Worm (Caenorhabditis elegans): ENCODE measurements around the gene Y39G8B.13.
A peak's percentile ranks its signal among the peaks of the same experiment; 100 is the strongest.

The Y39G8B.13 gene

DNA sequence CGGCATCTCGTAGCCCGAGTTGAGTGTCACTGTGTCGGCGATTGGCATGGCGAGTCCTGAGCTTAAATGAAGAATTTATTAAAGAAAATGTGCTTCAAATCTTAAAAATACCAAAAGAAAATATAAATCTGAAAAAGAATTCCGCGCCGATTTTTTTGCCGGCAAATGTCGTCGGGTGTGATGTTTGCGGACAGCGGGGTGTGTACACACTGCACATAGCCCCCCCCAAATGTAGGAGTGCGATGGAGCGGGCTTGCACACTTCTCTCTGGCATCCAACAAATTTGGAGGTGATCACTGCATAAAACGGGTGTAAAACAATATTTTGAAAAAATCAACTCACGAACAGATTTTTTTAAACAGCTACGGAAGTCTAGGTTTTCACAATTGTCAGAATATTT, 6.7 kb downstream of the Y39G8B.13 start, which contains the start of gene Y39G8B.2 (continued):
- TF ChIP-seq tlp-1 (tag; optimal IDR thresholded peaks at IDR 0.05): no peak
- TF ChIP-seq mab-9 (GFP tag; IDR thresholded peaks at IDR 0.05): peak; percentile 61; the same call in 1 of the 2 replicates
- peak; percentile 99 for TF ChIP-seq F16B12.6 (tag; optimal IDR thresholded peaks at IDR 0.05)
- peak; percentile 70 for TF ChIP-seq grh-1 (GFP tag; IDR thresholded peaks at IDR 0.05)
- TF ChIP-seq pqm-1 (tag; optimal IDR thresholded peaks at IDR 0.05): no peak
- TF ChIP-seq nhr-85 (tag): peak; percentile 83
- no peak for TF ChIP-seq C34B4.2 (tag; optimal IDR thresholded peaks at IDR 0.05)
- no peak for TF ChIP-seq nhr-76 (tag; optimal IDR thresholded peaks at IDR 0.05)
- TF ChIP-seq lin-35 (GFP tag; optimal IDR thresholded peaks at IDR 0.05): peak; percentile 90 to 92
- peak; percentile 59 for TF ChIP-seq aha-1 (tag; optimal IDR thresholded peaks at IDR 0.05)
- TF ChIP-seq Y116A8C.19 (tag; optimal IDR thresholded peaks at IDR 0.05; ENCODE audit: borderline replicate concordance): no peak
- TF ChIP-seq ceh-90 (tag; optimal IDR thresholded peaks at IDR 0.05): no peak
- TF ChIP-seq elt-3 (tag; optimal IDR thresholded peaks at IDR 0.05): peak in 2 of 6 experiments; percentile 49 to 54
- TF ChIP-seq efl-3 (GFP tag; optimal IDR thresholded peaks at IDR 0.05): no peak
- TF ChIP-seq snpc-4 (tag; optimal IDR thresholded peaks at IDR 0.05): peak; percentile 89
- no peak for TF ChIP-seq nhr-12 (tag; optimal IDR thresholded peaks at IDR 0.05)

DNA sequence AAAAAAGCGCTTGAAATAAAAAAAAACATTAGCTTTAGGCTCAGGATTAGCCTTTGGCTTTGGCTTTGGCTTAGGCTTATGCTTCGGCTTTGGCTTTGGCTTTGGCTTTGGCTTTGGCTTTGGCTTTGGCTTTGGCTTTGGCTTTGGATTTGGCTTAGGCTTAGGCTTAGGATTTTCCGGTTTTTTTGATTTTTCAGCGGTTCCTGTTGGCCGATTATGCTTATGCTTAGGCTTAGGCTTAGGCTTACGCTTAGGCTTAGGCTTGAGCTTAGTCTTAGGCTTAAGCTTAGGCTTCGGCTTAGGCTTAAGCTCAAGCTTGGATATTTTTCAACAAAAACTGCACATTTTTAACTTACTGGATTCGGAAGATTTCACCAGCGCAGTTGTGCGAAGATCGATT, 8.7 kb downstream of the Y39G8B.13 start:
- no peak for TF ChIP-seq ceh-8 (GFP tag; optimal IDR thresholded peaks at IDR 0.05)
- TF ChIP-seq egl-13 (tag; optimal IDR thresholded peaks at IDR 0.05): no peak
- no peak for TF ChIP-seq jun-1 (tag; optimal IDR thresholded peaks at IDR 0.05)
- TF ChIP-seq lir-3 (tag; optimal IDR thresholded peaks at IDR 0.05; ENCODE audit: poor library complexity): no peak

DNA sequence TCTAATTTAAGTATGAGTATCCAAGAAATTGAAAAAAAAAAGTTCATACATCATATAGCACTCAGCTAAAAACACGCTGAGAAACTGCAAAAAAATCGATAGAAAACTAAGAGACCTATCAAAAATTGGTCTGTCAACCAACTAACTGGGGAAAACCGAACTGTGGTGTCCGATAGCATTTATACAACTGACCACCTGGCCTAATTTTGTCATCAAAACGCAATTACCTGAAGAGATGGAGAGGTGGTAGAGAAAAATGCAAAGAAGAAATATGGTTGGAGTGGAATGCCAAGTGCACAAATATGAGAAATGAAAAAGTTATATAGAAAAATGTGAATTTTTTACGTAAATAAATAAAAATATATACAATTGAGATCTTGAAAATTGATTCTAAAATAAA, 9.3 kb downstream of the Y39G8B.13 start, which contains the start of gene Y39G8B.1:
Gene Y39G8B.1, minus strand, starts transcription at position 299 of the 400 bp plus-strand sequence.
- TF ChIP-seq mep-1 (tag; optimal IDR thresholded peaks at IDR 0.05) (peak; percentile 47), elt-3 (tag; optimal IDR thresholded peaks at IDR 0.05) (no peak), lin-35 (GFP tag; optimal IDR thresholded peaks at IDR 0.05) (peak in 1 of 2 experiments; percentile 33), blmp-1 (tag; optimal IDR thresholded peaks at IDR 0.05) (peak; percentile 58), skn-1 (tag; optimal IDR thresholded peaks at IDR 0.05) (peak; percentile 1), egl-13 (tag; optimal IDR thresholded peaks at IDR 0.05) (no peak), mab-9 (GFP tag; IDR thresholded peaks at IDR 0.05) (no peak), F16B12.6 (tag; optimal IDR thresholded peaks at IDR 0.05) (peak; percentile 35), swsn-7 (tag; optimal IDR thresholded peaks at IDR 0.05) (no peak), lsy-2 (tag; optimal IDR thresholded peaks at IDR 0.05) (peak in 1 of 2 experiments; percentile 7), sup-37 (GFP tag; optimal IDR thresholded peaks at IDR 0.05) (no peak), dpl-1 (GFP tag; optimal IDR thresholded peaks at IDR 0.05) (peak in 1 of 3 experiments; percentile 9), fkh-4 (tag; optimal IDR thresholded peaks at IDR 0.05; ENCODE audit: borderline replicate concordance) (no peak)

DNA sequence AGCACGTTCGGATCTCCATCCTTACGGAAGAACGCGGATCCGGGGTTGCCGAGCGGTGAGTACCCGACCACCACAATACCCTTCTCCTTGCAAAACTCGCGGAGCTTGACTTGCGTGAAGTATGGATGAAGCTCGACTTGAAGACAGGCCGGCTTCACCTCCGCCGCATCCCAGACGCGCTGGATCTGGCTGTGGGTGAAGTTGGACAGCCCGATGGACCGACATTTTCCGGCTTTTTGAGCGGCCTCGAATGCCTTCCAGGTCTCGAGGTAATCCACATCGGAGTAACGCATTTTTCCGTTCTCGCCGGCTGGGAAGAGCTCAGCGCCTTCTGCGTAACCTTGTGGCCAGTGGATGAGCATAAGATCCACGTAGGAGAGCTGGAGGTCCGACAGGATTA, 10.6 kb downstream of the Y39G8B.13 start:
- no peak for TF ChIP-seq aha-1 (tag; optimal IDR thresholded peaks at IDR 0.05)
- TF ChIP-seq F16B12.6 (tag; optimal IDR thresholded peaks at IDR 0.05): no peak
- no peak for TF ChIP-seq hlh-17 (GFP tag; optimal IDR thresholded peaks at IDR 0.05; ENCODE audit: borderline replicate concordance)
- no peak for TF ChIP-seq nhr-237 (tag; optimal IDR thresholded peaks at IDR 0.05)
- no peak for TF ChIP-seq Y116A8C.19 (tag; optimal IDR thresholded peaks at IDR 0.05; ENCODE audit: borderline replicate concordance)
- TF ChIP-seq zip-4 (GFP tag; optimal IDR thresholded peaks at IDR 0.05): no peak
- TF ChIP-seq ama-1 (optimal IDR thresholded peaks at IDR 0.05): no peak
- TF ChIP-seq dsc-1 (tag; optimal IDR thresholded peaks at IDR 0.05): no peak
- no peak for TF ChIP-seq lin-14 (GFP tag; optimal IDR thresholded peaks at IDR 0.05)
- no peak for TF ChIP-seq snpc-4 (tag; optimal IDR thresholded peaks at IDR 0.05)
- TF ChIP-seq nhr-85 (tag): no peak
- no peak for TF ChIP-seq efl-3 (GFP tag; optimal IDR thresholded peaks at IDR 0.05)

DNA sequence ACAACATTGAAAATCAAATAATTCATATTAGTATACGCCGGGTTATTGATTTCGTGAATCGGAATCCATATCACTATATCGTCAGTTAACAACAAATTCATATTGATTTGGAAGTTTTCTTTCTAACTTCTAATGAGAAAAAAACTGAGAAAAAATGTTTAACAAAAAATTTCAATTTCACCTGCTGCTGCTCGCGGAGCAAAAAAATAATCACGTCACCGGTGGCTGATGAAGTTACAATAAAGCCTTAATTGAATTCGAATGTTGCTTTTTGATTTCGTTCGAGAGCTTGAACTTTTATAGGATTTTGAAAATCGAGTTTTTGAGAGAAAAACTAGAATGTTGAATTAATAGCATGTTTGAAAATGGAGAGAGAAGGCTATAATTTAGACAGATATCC, 13.9 kb downstream of the Y39G8B.13 start, which contains the start of gene sre-43:
Gene sre-43, minus strand, starts transcription at position 101 of the 400 bp plus-strand sequence.
- TF ChIP-seq efl-1 (optimal IDR thresholded peaks at IDR 0.05) (no peak), efl-1 (GFP tag; optimal IDR thresholded peaks at IDR 0.05 in 1 of 2) (peak in 1 of 2 experiments; percentile 48), Y116A8C.19 (tag; optimal IDR thresholded peaks at IDR 0.05; ENCODE audit: borderline replicate concordance) (no peak)
